Fruit fly (Drosophila melanogaster): Measurements from ENCODE around the gene CG12499.

- TF ChIP-seq CG8632 (GFP tag; optimal IDR thresholded peaks at IDR 0.05) (no peak), Hr39 (GFP tag; optimal IDR thresholded peaks at IDR 0.05) (no peak), Blimp-1 (GFP tag; optimal IDR thresholded peaks at IDR 0.05) (no peak), eg (GFP tag; IDR thresholded peaks at IDR 0.05) (no peak), svp (GFP tag) (peak; percentile 73), Met (GFP tag; optimal IDR thresholded peaks at IDR 0.05) (no peak), Hr38 (GFP tag; optimal IDR thresholded peaks at IDR 0.05) (no peak), ss (GFP tag; optimal IDR thresholded peaks at IDR 0.05) (no peak), spab (GFP tag; optimal IDR thresholded peaks at IDR 0.05) (no peak), CG7368 (GFP tag; optimal IDR thresholded peaks at IDR 0.05) (no peak), CG4318 (GFP tag; optimal IDR thresholded peaks at IDR 0.05) (no peak)
These were observed 34.4 kb downstream of the CG12499 start for dm6 chr3R:22411879-22412587.
